Worm (Caenorhabditis elegans) whole organism, L2 larva: ENCODE data around the gene msp-32.

Source experiments
- F13H6.1 ChIP-seq: sonication (generic microtip); optimal IDR thresholded peaks from 2 replicates; lab custom pipeline; 2016; ENCODE audit warnings: missing genetic modification characterization, missing compliant biosample characterization
- Y55F3AM.14 ChIP-seq: fragments of 200-800 bp; sonication (Bioruptor generic); optimal IDR thresholded peaks from 2 replicates; lab custom pipeline; 2018; ENCODE audit warnings: mild to moderate bottlenecking, missing genetic modification characterization, missing compliant biosample characterization
- ZK546.5 ChIP-seq: sonication (generic microtip); optimal IDR thresholded peaks from 2 replicates; lab custom pipeline; 2017; ENCODE audit warnings: missing biosample characterization, missing genetic modification characterization
- aly-2 ChIP-seq: fragments of 150-350 bp; optimal IDR thresholded peaks from 2 replicates; lab custom pipeline; 2014; ENCODE audit warnings: missing biosample characterization, missing genetic modification characterization
- ama-1 ChIP-seq: fragments of 150-350 bp; optimal IDR thresholded peaks from 2 replicates; lab custom pipeline; 2018; ENCODE audit warnings: inconsistent platforms
- blmp-1 ChIP-seq: sonication (generic microtip); optimal IDR thresholded peaks from 2 replicates; lab custom pipeline; 2017; ENCODE audit warnings: missing genetic modification characterization, mild to moderate bottlenecking, missing compliant biosample characterization, antibody characterized with exemption, moderate library complexity; ENCODE audit not compliant: insufficient read depth
- ceh-82 ChIP-seq: fragments of 150-350 bp; optimal IDR thresholded peaks from 2 replicates; lab custom pipeline; 2014; ENCODE audit warnings: missing biosample characterization, missing genetic modification characterization
- crh-2 ChIP-seq: sonication (generic microtip); optimal IDR thresholded peaks from 2 replicates; lab custom pipeline; 2017; ENCODE audit warnings: missing biosample characterization, missing genetic modification characterization
- dmd-4 ChIP-seq: sonication (generic microtip); optimal IDR thresholded peaks from 2 replicates; lab custom pipeline; 2017; ENCODE audit warnings: missing biosample characterization, missing genetic modification characterization
- egl-27 ChIP-seq: sonication (generic microtip); optimal IDR thresholded peaks from 3 replicates; lab custom pipeline; 2017; ENCODE audit warnings: missing biosample characterization, missing genetic modification reagents, missing genetic modification characterization
- elt-3 ChIP-seq: sonication (generic microtip); optimal IDR thresholded peaks from 2 replicates; lab custom pipeline; 2017; ENCODE audit warnings: missing biosample characterization, missing genetic modification characterization
- gmeb-1 ChIP-seq: fragments of 150-350 bp; optimal IDR thresholded peaks from 2 replicates; lab custom pipeline; 2014; ENCODE audit warnings: missing biosample characterization, missing genetic modification characterization
- lin-11 ChIP-seq: fragments of 150-350 bp; sonication (generic microtip); optimal IDR thresholded peaks from 2 replicates; lab custom pipeline; 2014; ENCODE audit warnings: missing biosample characterization, missing genetic modification characterization, inconsistent platforms, mixed read lengths
- lin-13 ChIP-seq: fragments of 150-350 bp; optimal IDR thresholded peaks from 2 replicates; lab custom pipeline; 2014; ENCODE audit warnings: missing biosample characterization, missing genetic modification reagents, missing genetic modification characterization
- lsy-2 ChIP-seq, 2 experiments: fragments of 150-350 bp in 1 of 2; sonication (generic microtip) in 1 of 2; optimal IDR thresholded peaks; 2 replicates each; lab custom pipeline; 2014 to 2017; ENCODE audit warnings: missing biosample characterization in 2 of 2, missing genetic modification characterization in 2 of 2
- mab-5 ChIP-seq: fragments of 150-350 bp; optimal IDR thresholded peaks from 2 replicates; lab custom pipeline; 2014; ENCODE audit warnings: missing biosample characterization, missing genetic modification characterization
- mbf-1 ChIP-seq: sonication (generic microtip); optimal IDR thresholded peaks from 2 replicates; lab custom pipeline; 2017; ENCODE audit warnings: missing biosample characterization, missing genetic modification characterization
- mdl-1 ChIP-seq, 2 experiments: fragments of 150-350 bp in 1 of 2; sonication (generic microtip) in 1 of 2; optimal IDR thresholded peaks; 2 replicates each; lab custom pipeline; 2017; ENCODE audit warnings: missing biosample characterization in 2 of 2, missing genetic modification characterization in 2 of 2
- nhr-11 ChIP-seq: fragments of 150-350 bp; optimal IDR thresholded peaks from 2 replicates; lab custom pipeline; 2014; ENCODE audit warnings: missing biosample characterization, missing genetic modification characterization
- nhr-12 ChIP-seq: fragments of 150-350 bp; optimal IDR thresholded peaks from 2 replicates; lab custom pipeline; 2014; ENCODE audit warnings: missing biosample characterization, missing genetic modification characterization
- nhr-129 ChIP-seq: fragments of 150-350 bp; optimal IDR thresholded peaks from 2 replicates; lab custom pipeline; 2014; ENCODE audit warnings: missing biosample characterization, missing genetic modification characterization
- nhr-21 ChIP-seq: fragments of 150-350 bp; optimal IDR thresholded peaks from 2 replicates; lab custom pipeline; 2014; ENCODE audit warnings: missing biosample characterization, missing genetic modification characterization
- nhr-23 ChIP-seq: fragments of 150-350 bp; optimal IDR thresholded peaks from 2 replicates; lab custom pipeline; 2014; ENCODE audit warnings: missing biosample characterization, missing genetic modification reagents, missing genetic modification characterization
- nhr-25 ChIP-seq: fragments of 150-350 bp; sonication (generic microtip); optimal IDR thresholded peaks from 3 replicates; lab custom pipeline; 2014; ENCODE audit warnings: missing biosample characterization, missing genetic modification characterization
- nhr-6 ChIP-seq: fragments of 150-350 bp; optimal IDR thresholded peaks from 2 replicates; lab custom pipeline; 2014; ENCODE audit warnings: missing biosample characterization, missing genetic modification characterization
- nhr-77 ChIP-seq: fragments of 150-350 bp; optimal IDR thresholded peaks from 2 replicates; lab custom pipeline; 2014; ENCODE audit warnings: missing biosample characterization, missing genetic modification characterization
- peb-1 ChIP-seq: fragments of 150-350 bp; optimal IDR thresholded peaks from 2 replicates; lab custom pipeline; 2014; ENCODE audit warnings: missing biosample characterization, missing genetic modification characterization
- sem-4 ChIP-seq: fragments of 150-350 bp; optimal IDR thresholded peaks from 2 replicates; lab custom pipeline; 2014; ENCODE audit warnings: missing biosample characterization, missing genetic modification reagents, missing genetic modification characterization
- sma-3 ChIP-seq: sonication (generic microtip); optimal IDR thresholded peaks from 2 replicates; lab custom pipeline; 2016; ENCODE audit warnings: missing genetic modification reagents, missing genetic modification characterization, missing compliant biosample characterization
- sma-9 ChIP-seq, 2 experiments: fragments of 150-350 bp in 1 of 2; sonication (generic microtip) in 1 of 2; optimal IDR thresholded peaks; 2 replicates each; lab custom pipeline; 2014 to 2016; ENCODE audit warnings: missing genetic modification characterization in 2 of 2, mild to moderate bottlenecking in 1 of 2, missing biosample characterization in 1 of 2, missing compliant biosample characterization in 1 of 2, missing genetic modification reagents in 1 of 2, moderate library complexity in 1 of 2
- snpc-4 ChIP-seq: fragments of 150-350 bp; optimal IDR thresholded peaks from 2 replicates; lab custom pipeline; 2014; ENCODE audit warnings: missing biosample characterization, missing genetic modification characterization
- unc-55 ChIP-seq: fragments of 150-350 bp; sonication (generic microtip); optimal IDR thresholded peaks from 3 replicates; lab custom pipeline; 2014; ENCODE audit warnings: missing biosample characterization, missing genetic modification reagents, missing genetic modification characterization
- unc-62 ChIP-seq: fragments of 150-350 bp; optimal IDR thresholded peaks from 2 replicates; lab custom pipeline; 2014; ENCODE audit warnings: missing biosample characterization, missing genetic modification reagents, missing genetic modification characterization
- ztf-1 ChIP-seq: fragments of 200-800 bp; sonication (Bioruptor generic); conservative IDR thresholded peaks from 2 replicates; pipeline ENCODE4 v1.3.6; 2022; ENCODE audit warnings: missing genetic modification characterization, missing compliant biosample characterization
- ztf-11 ChIP-seq: sonication (generic microtip); optimal IDR thresholded peaks from 2 replicates; lab custom pipeline; 2017; ENCODE audit warnings: missing biosample characterization, missing genetic modification characterization
- ztf-4 ChIP-seq: fragments of 150-350 bp; optimal IDR thresholded peaks from 2 replicates; lab custom pipeline; 2014; ENCODE audit warnings: missing biosample characterization, missing genetic modification characterization

The msp-32 gene

ce11 chrII:4867476-4867875 lies 31.2 kb upstream of the msp-32 start, which contains the start of gene col-17:
Gene col-17 (minus strand): TSS chrII:4867576.
- no peak for TF ChIP-seq sem-4
- TF ChIP-seq nhr-129: no peak
- no peak for TF ChIP-seq ama-1 (lab: Kevin White, UChicago)
- no peak for TF ChIP-seq sma-3
- TF ChIP-seq mdl-1 (tag; optimal IDR thresholded peaks at IDR 0.05; lab: Kevin White, UChicago): no peak
- no peak for TF ChIP-seq aly-2 (tag; lab: Kevin White, UChicago)
- no peak for TF ChIP-seq mbf-1 (tag; lab: Kevin White, UChicago)
- TF ChIP-seq ztf-1 (GFP tag; lab: Robert Waterston, UW): no peak
- no peak for TF ChIP-seq lin-11 (tag; lab: Kevin White, UChicago)
- no peak for TF ChIP-seq nhr-77
- no peak for TF ChIP-seq Y55F3AM.14
- no peak for TF ChIP-seq peb-1 (tag; lab: Kevin White, UChicago)
- TF ChIP-seq unc-55 (GFP tag; lab: Kevin White, UChicago): no peak
- TF ChIP-seq, all 48 proteins: peak for 0

ce11 chrII:4869793-4870343 lies 28.8 kb upstream of the msp-32 start:
- TF ChIP-seq egl-27: no peak
- no peak for TF ChIP-seq sma-9 (GFP tag; optimal IDR thresholded peaks at IDR 0.05; lab: Kevin White, UChicago)
- TF ChIP-seq sma-9 (tag; optimal IDR thresholded peaks at IDR 0.05; lab: Kevin White, UChicago): no peak
- no peak for TF ChIP-seq Y55F3AM.14
- TF ChIP-seq unc-62 (GFP tag; lab: Kevin White, UChicago): no peak
- TF ChIP-seq ama-1 (lab: Kevin White, UChicago): no peak
- TF ChIP-seq nhr-11 (tag; lab: Kevin White, UChicago): no peak
- TF ChIP-seq sem-4: no peak
- TF ChIP-seq gmeb-1 (tag; lab: Kevin White, UChicago): no peak
- TF ChIP-seq lsy-2 (tag; optimal IDR thresholded peaks at IDR 0.05; lab: Kevin White, UChicago): no peak

ce11 chrII:4870691-4871090 lies 27.9 kb upstream of the msp-32 start, which contains the start of gene col-20:
Gene col-20 (minus strand): TSS chrII:4870791.
- TF ChIP-seq nhr-129: no peak
- no peak for TF ChIP-seq nhr-12 (tag; lab: Kevin White, UChicago)
- TF ChIP-seq peb-1 (tag; lab: Kevin White, UChicago): no peak
- TF ChIP-seq crh-2 (tag; lab: Kevin White, UChicago): no peak
- no peak for TF ChIP-seq nhr-21 (tag; lab: Kevin White, UChicago)
- TF ChIP-seq elt-3: no peak

- TF ChIP-seq ceh-82 (no peak), unc-55 (GFP tag; lab: Kevin White, UChicago) (no peak), lin-13 (no peak), blmp-1 (tag; lab: Kevin White, UChicago) (peak; percentile 53), nhr-129 (no peak), nhr-6 (no peak), ztf-11 (tag; lab: Kevin White, UChicago) (no peak)
Observed at ce11 chrII:4871834-4872233, 26.8 kb upstream of the msp-32 start.

- TF ChIP-seq nhr-25 (tag; lab: Kevin White, UChicago) (no peak), nhr-12 (tag; lab: Kevin White, UChicago) (no peak), unc-62 (GFP tag; lab: Kevin White, UChicago) (no peak), lin-13 (no peak), nhr-23 (tag; lab: Kevin White, UChicago) (no peak), ZK546.5 (tag; lab: Kevin White, UChicago) (no peak), mab-5 (tag; lab: Kevin White, UChicago) (no peak), crh-2 (tag; lab: Kevin White, UChicago) (no peak), nhr-21 (tag; lab: Kevin White, UChicago) (no peak), ztf-4 (tag; lab: Kevin White, UChicago) (no peak), ama-1 (lab: Kevin White, UChicago) (no peak), F13H6.1 (tag; lab: Kevin White, UChicago) (no peak), aly-2 (tag; lab: Kevin White, UChicago) (no peak), sma-3 (no peak), lin-11 (tag; lab: Kevin White, UChicago) (no peak), nhr-77 (no peak), ztf-1 (GFP tag; lab: Robert Waterston, UW) (no peak), snpc-4 (tag; lab: Kevin White, UChicago) (no peak), dmd-4 (no peak), ceh-82 (no peak)
Observed at ce11 chrII:4873029-4873428, 25.6 kb upstream of the msp-32 start, which contains the start of gene col-73. Gene col-73 (minus strand): TSS chrII:4873129.
